Worm (Caenorhabditis elegans) whole organism, young adult: ENCODE data around the gene Y51A2B.6.
"Not testable (repeated sequence)": the region's sequence is repeated elsewhere in the genome, so short reads cannot be mapped to it uniquely, and the experiment has no call there.

Source experiments
- C06A6.2 ChIP-seq: fragments of 200-800 bp; sonication (Bioruptor generic); conservative IDR thresholded peaks from 2 replicates; pipeline ENCODE4 v1.3.6; 2022; ENCODE audit warnings: missing genetic modification characterization, missing compliant biosample characterization
- C17E4.6 ChIP-seq: fragments of 200-800 bp; sonication (Bioruptor generic); IDR thresholded peaks from 2 replicates; pipeline ENCODE4 v1.3.6; 2022; ENCODE audit warnings: missing genetic modification reagents, missing genetic modification characterization, missing compliant biosample characterization
- F10E7.11 ChIP-seq: sonication (generic microtip); optimal IDR thresholded peaks from 2 replicates; lab custom pipeline; 2017; ENCODE audit warnings: mild to moderate bottlenecking, missing genetic modification characterization, moderate library complexity, missing compliant biosample characterization
- F33H1.4 ChIP-seq: fragments of 200-800 bp; sonication (Bioruptor generic); IDR thresholded peaks from 2 replicates; pipeline ENCODE4 v1.3.6; 2022; ENCODE audit warnings: missing genetic modification reagents, missing genetic modification characterization, missing compliant biosample characterization
- F37B4.10 ChIP-seq: fragments of 200-800 bp; sonication (Bioruptor generic); IDR thresholded peaks from 2 replicates; pipeline ENCODE4 v1.3.6; 2022; ENCODE audit warnings: missing genetic modification characterization, missing compliant biosample characterization
- F39B2.1 ChIP-seq: fragments of 200-800 bp; sonication (Bioruptor generic); IDR thresholded peaks from 2 replicates; pipeline ENCODE4 v1.3.6; 2022; ENCODE audit warnings: missing genetic modification reagents, missing genetic modification characterization, missing compliant biosample characterization
- K12H6.12 ChIP-seq: fragments of 200-800 bp; sonication (Bioruptor generic); optimal IDR thresholded peaks from 2 replicates; lab custom pipeline; 2018; ENCODE audit warnings: mild to moderate bottlenecking, missing genetic modification characterization, missing compliant biosample characterization
- T07F8.4 ChIP-seq: sonication (generic microtip); optimal IDR thresholded peaks from 2 replicates; lab custom pipeline; 2016; ENCODE audit warnings: mild to moderate bottlenecking, missing genetic modification characterization, moderate library complexity, missing compliant biosample characterization
- T26A5.8 ChIP-seq: sonication (generic microtip); optimal IDR thresholded peaks from 2 replicates; lab custom pipeline; 2016; ENCODE audit warnings: missing genetic modification characterization, missing compliant biosample characterization
- Y53G8AR.9 ChIP-seq: fragments of 200-800 bp; sonication (Bioruptor generic); conservative IDR thresholded peaks from 2 replicates; pipeline ENCODE4 v1.3.6; 2022; ENCODE audit warnings: missing genetic modification reagents, missing genetic modification characterization, missing compliant biosample characterization
- Y79H2A.3 ChIP-seq: fragments of 200-800 bp; sonication (Bioruptor generic); conservative IDR thresholded peaks from 2 replicates; pipeline ENCODE4 v1.3.6; 2022; ENCODE audit warnings: missing genetic modification reagents, missing genetic modification characterization, missing compliant biosample characterization
- attf-3 ChIP-seq: fragments of 200-800 bp; sonication (Bioruptor generic); conservative IDR thresholded peaks from 2 replicates; pipeline ENCODE4 v1.3.6; 2022; ENCODE audit warnings: missing genetic modification reagents, missing genetic modification characterization, missing compliant biosample characterization
- attf-5 ChIP-seq: fragments of 200-800 bp; sonication (Bioruptor generic); optimal IDR thresholded peaks from 2 replicates; lab custom pipeline; 2018; ENCODE audit warnings: mild to moderate bottlenecking, missing genetic modification characterization, missing compliant biosample characterization
- attf-6 ChIP-seq: fragments of 200-800 bp; sonication (Bioruptor generic); IDR thresholded peaks from 2 replicates; pipeline ENCODE4 v1.3.6; 2022; ENCODE audit warnings: missing genetic modification reagents, missing genetic modification characterization, missing compliant biosample characterization
- bed-1 ChIP-seq: fragments of 200-800 bp; sonication (Bioruptor generic); IDR thresholded peaks from 2 replicates; pipeline ENCODE4 v1.3.6; 2022; ENCODE audit warnings: missing genetic modification reagents, missing genetic modification characterization, missing compliant biosample characterization
- cebp-1 ChIP-seq, 2 experiments: fragments of 200-800 bp in 1 of 2; sonication (Bioruptor generic) in 1 of 2; sonication (generic microtip) in 1 of 2; IDR thresholded peaks in 1 of 2; optimal IDR thresholded peaks in 1 of 2; 2 replicates each; pipeline versions ENCODE4 v1.3.6 to Lab custom; 2017 to 2022; ENCODE audit warnings: missing compliant biosample characterization in 2 of 2, missing genetic modification characterization in 2 of 2, mild to moderate bottlenecking in 1 of 2, missing genetic modification reagents in 1 of 2, moderate library complexity in 1 of 2
- ceh-27 ChIP-seq: fragments of 200-800 bp; sonication (Bioruptor generic); optimal IDR thresholded peaks from 2 replicates; lab custom pipeline; 2018; ENCODE audit warnings: mild to moderate bottlenecking, missing genetic modification characterization, moderate library complexity, missing compliant biosample characterization
- ceh-91 ChIP-seq: fragments of 200-800 bp; sonication (Bioruptor generic); IDR thresholded peaks from 2 replicates; pipeline ENCODE4 v1.3.6; 2022; ENCODE audit warnings: missing genetic modification reagents, missing genetic modification characterization, missing compliant biosample characterization
- egrh-3 ChIP-seq: fragments of 200-800 bp; sonication (Bioruptor generic); IDR thresholded peaks from 2 replicates; pipeline ENCODE4 v1.3.6; 2022; ENCODE audit warnings: missing genetic modification reagents, missing genetic modification characterization, missing compliant biosample characterization
- ets-4 ChIP-seq: fragments of 200-800 bp; sonication (Bioruptor generic); optimal IDR thresholded peaks from 2 replicates; lab custom pipeline; 2018; ENCODE audit warnings: mild to moderate bottlenecking, missing genetic modification characterization, missing compliant biosample characterization
- gei-17 ChIP-seq: fragments of 200-800 bp; sonication (Bioruptor generic); optimal IDR thresholded peaks from 2 replicates; lab custom pipeline; 2018; ENCODE audit warnings: mild to moderate bottlenecking, missing genetic modification characterization, missing compliant biosample characterization
- him-1 ChIP-seq: sonication (generic microtip); optimal IDR thresholded peaks from 2 replicates; lab custom pipeline; 2016; ENCODE audit warnings: missing genotype, missing genetic modification reagents, missing genetic modification characterization, missing compliant biosample characterization
- hmg-1.2 ChIP-seq: fragments of 200-800 bp; sonication (Bioruptor generic); IDR thresholded peaks from 2 replicates; pipeline ENCODE4 v1.3.6; 2022; ENCODE audit warnings: missing genetic modification reagents, missing genetic modification characterization, missing compliant biosample characterization
- hrde-1 ChIP-seq: sonication (generic microtip); optimal IDR thresholded peaks from 2 replicates; lab custom pipeline; 2016; ENCODE audit warnings: missing genetic modification characterization, mild to moderate bottlenecking, missing compliant biosample characterization, moderate library complexity, missing genotype, missing genetic modification reagents, borderline replicate concordance
- lag-1 ChIP-seq: fragments of 200-800 bp; sonication (Bioruptor generic); IDR thresholded peaks from 2 replicates; pipeline ENCODE4 v1.3.6; 2022; ENCODE audit warnings: missing genetic modification reagents, missing genetic modification characterization, missing compliant biosample characterization
- lin-54 ChIP-seq: fragments of 200-800 bp; sonication (Bioruptor generic); optimal IDR thresholded peaks from 2 replicates; lab custom pipeline; 2018; ENCODE audit warnings: mild to moderate bottlenecking, missing genetic modification characterization, missing compliant biosample characterization
- lsy-27 ChIP-seq: sonication (generic microtip); optimal IDR thresholded peaks from 2 replicates; lab custom pipeline; 2017; ENCODE audit warnings: missing genetic modification characterization, mild to moderate bottlenecking, missing compliant biosample characterization, antibody characterized with exemption, missing genotype, borderline replicate concordance; ENCODE audit not compliant: insufficient read depth
- mcd-1 ChIP-seq: fragments of 200-800 bp; sonication (Bioruptor generic); IDR thresholded peaks from 2 replicates; pipeline ENCODE4 v1.3.6; 2022; ENCODE audit warnings: missing genetic modification reagents, missing genetic modification characterization, missing compliant biosample characterization
- nfya-1 ChIP-seq: sonication (generic microtip); optimal IDR thresholded peaks from 2 replicates; lab custom pipeline; 2017; ENCODE audit warnings: antibody characterized with exemption, missing compliant biosample characterization, missing genetic modification characterization, borderline replicate concordance; ENCODE audit not compliant: insufficient read depth
- nfya-2 ChIP-seq: fragments of 200-800 bp; sonication (Bioruptor generic); IDR thresholded peaks from 2 replicates; pipeline ENCODE4 v1.3.6; 2022; ENCODE audit warnings: missing genetic modification reagents, missing genetic modification characterization, missing compliant biosample characterization
- nfyb-1 ChIP-seq: fragments of 200-800 bp; sonication (Bioruptor generic); IDR thresholded peaks from 2 replicates; pipeline ENCODE4 v1.3.6; 2022; ENCODE audit warnings: missing genetic modification reagents, missing genetic modification characterization, missing compliant biosample characterization
- nhr-120 ChIP-seq: fragments of 200-800 bp; sonication (Bioruptor generic); IDR thresholded peaks from 2 replicates; pipeline ENCODE4 v1.3.6; 2022; ENCODE audit warnings: missing genetic modification characterization, missing compliant biosample characterization
- snpc-1.1 ChIP-seq: sonication (generic microtip); optimal IDR thresholded peaks from 2 replicates; lab custom pipeline; 2017; ENCODE audit warnings: missing genetic modification characterization, mild to moderate bottlenecking, missing compliant biosample characterization, antibody characterized with exemption, moderate library complexity, missing genotype, missing genetic modification reagents; ENCODE audit not compliant: insufficient read depth
- snpc-3.4 ChIP-seq: sonication (generic microtip); optimal IDR thresholded peaks from 2 replicates; lab custom pipeline; 2017; ENCODE audit warnings: missing genetic modification characterization, mild to moderate bottlenecking, missing compliant biosample characterization, antibody characterized with exemption, moderate library complexity, missing genotype, missing genetic modification reagents
- somi-1 ChIP-seq: fragments of 200-800 bp; sonication (Bioruptor generic); optimal IDR thresholded peaks from 2 replicates; lab custom pipeline; 2018; ENCODE audit warnings: mild to moderate bottlenecking, missing genetic modification characterization, missing compliant biosample characterization
- xnd-1 ChIP-seq: sonication (generic microtip); optimal IDR thresholded peaks from 2 replicates; lab custom pipeline; 2016; ENCODE audit warnings: missing genotype, missing genetic modification reagents, missing genetic modification characterization, missing compliant biosample characterization
- ztf-18 ChIP-seq: sonication (generic microtip); optimal IDR thresholded peaks from 2 replicates; lab custom pipeline; 2016; ENCODE audit warnings: missing genotype, mild to moderate bottlenecking, missing genetic modification characterization, missing compliant biosample characterization
- ztf-22 ChIP-seq: fragments of 200-800 bp; sonication (Bioruptor generic); optimal IDR thresholded peaks from 2 replicates; lab custom pipeline; 2018; ENCODE audit warnings: mild to moderate bottlenecking, missing genetic modification characterization, moderate library complexity, missing compliant biosample characterization
- ztf-6 ChIP-seq: fragments of 200-800 bp; sonication (Bioruptor generic); IDR thresholded peaks from 2 replicates; pipeline ENCODE4 v1.3.6; 2022; ENCODE audit warnings: missing genetic modification reagents, missing genetic modification characterization, missing compliant biosample characterization

Gene Y51A2B.6

DNA sequence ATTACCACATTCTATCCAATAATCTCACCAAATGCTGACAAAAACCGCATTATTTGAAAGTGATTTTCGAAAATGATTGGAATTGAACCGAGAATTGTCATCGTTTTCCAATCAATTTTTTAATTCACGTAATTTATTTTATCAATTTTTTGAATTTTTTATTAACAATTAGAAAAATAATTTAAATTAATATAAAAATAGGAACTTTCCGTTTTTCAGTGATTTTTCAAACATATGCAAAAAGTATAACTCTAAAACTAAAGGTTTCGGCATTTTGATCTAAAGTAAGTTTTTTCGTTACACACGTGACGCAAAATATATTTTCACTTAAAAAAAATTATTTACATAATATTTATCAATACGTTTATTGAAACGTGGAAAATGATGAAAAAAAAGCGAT is at the start of gene Y51A2B.6:
Gene Y51A2B.6, minus strand, starts transcription at position 101 of the 400 bp plus-strand sequence.
- no peak for TF ChIP-seq attf-3 (GFP tag; lab: Robert Waterston, UW)
- no peak for TF ChIP-seq C17E4.6 (GFP tag; lab: Robert Waterston, UW)
- TF ChIP-seq ceh-91 (GFP tag; lab: Robert Waterston, UW), result no peak
- no peak for TF ChIP-seq somi-1 (GFP tag; lab: Kevin White, UChicago)
- TF ChIP-seq F10E7.11 (tag; lab: Kevin White, UChicago), result no peak
- TF ChIP-seq ztf-18 (tag; lab: Kevin White, UChicago), result no peak

DNA sequence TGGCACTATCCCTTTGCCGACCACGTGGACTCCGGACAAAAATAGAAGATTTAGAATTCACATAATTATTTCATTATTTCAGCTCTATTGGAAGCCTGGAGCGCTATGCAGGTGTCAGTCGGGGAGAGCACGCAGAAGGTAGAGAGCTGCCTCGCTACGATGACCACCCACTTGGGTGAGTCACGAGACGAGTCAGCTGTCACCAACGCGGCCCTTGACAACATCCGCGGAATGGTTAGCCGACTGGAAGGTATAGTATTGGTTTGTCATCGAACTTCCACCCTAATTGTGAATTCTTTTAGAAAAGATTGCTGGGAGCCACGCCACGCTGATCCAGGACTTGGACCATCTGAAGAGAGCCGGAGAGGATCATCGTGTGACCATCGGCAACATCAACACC is 45.4 kb upstream of the Y51A2B.6 start, which contains the start of gene ZK262.9:
Gene ZK262.9, plus strand, starts transcription at position 301 of the 400 bp plus-strand sequence.
- not testable (repeated sequence) for TF ChIP-seq lag-1 (GFP tag; lab: Robert Waterston, UW); him-1; ceh-27 (GFP tag; lab: Kevin White, UChicago)

DNA sequence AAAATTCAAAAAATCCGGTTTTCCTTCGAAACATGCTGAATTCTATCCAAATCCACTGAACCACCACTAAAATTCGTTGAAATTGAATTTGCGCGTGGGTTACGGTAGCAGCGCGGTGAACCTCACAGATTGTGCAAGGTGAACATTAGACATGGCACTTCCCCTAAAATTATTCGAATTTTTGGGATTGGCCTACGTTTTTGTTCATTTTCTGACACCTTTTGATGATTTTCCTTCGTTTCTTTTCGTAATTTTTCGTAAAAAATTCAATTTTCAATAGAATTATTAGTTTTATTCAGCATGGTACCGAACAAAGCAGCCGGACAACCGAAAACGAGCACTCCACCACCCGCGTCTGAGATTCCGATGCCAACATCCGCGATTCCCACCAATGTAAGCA is 44.0 kb upstream of the Y51A2B.6 start, which contains the start of gene ZK262.8:
Gene ZK262.8, plus strand, starts transcription at position 301 of the 400 bp plus-strand sequence.
- TF ChIP-seq F33H1.4 (GFP tag; lab: Robert Waterston, UW) (no peak), nfyb-1 (no peak), mcd-1 (no peak), attf-5 (GFP tag; lab: Kevin White, UChicago) (no peak), nfya-1 (tag; lab: Kevin White, UChicago) (no peak)

DNA sequence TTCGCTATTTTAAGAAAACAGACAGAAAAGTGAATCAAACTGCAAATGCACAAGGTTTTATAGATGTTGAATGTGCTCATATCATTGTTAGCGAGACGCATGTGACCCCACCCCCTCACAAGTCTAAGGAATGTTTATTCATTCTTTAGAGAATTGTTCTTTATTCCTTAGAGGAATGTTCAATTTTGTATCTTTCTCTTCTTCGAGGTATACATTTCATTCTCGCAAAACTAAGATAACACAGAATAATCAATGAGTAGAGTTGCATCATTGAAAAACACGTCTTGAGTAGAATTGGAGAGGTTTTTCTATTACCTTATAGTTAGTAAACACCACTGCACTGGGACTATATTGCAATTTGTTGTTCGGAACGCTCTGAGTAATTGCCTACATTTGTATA is 40.9 kb upstream of the Y51A2B.6 start, which contains the start of gene ZK262.20:
Gene ZK262.20, minus strand, starts transcription at position 101 of the 400 bp plus-strand sequence.
- TF ChIP-seq lin-54 (no peak), K12H6.12 (tag; lab: Kevin White, UChicago) (no peak), ztf-22 (no peak), attf-5 (GFP tag; lab: Kevin White, UChicago) (no peak), nfya-2 (no peak), F39B2.1 (GFP tag; lab: Robert Waterston, UW) (no peak), C06A6.2 (GFP tag; lab: Robert Waterston, UW) (no peak), ztf-6 (GFP tag; lab: Robert Waterston, UW) (no peak), xnd-1 (no peak), hmg-1.2 (GFP tag; lab: Robert Waterston, UW) (no peak), T26A5.8 (no peak)

DNA sequence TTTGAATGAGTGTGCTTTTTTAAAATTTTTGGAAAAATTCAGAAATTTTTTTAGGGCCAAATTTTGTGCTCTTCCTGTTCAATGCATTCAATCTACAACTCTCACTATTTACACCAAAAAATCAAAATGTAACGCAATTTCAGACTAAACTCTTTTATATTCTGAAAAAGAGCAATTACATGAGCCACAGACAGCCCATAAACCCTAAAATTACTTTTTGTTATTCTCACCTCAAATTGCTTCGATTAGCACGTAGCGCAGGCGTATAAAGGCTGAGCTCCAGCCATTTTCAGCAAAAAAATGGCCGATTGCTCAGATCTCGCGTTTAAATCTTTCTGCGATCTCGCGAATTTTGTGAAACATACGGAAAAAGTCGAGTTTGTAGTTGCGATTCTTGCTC is 37.3 kb upstream of the Y51A2B.6 start, which contains the start of gene srw-82:
Gene srw-82, plus strand, starts transcription at position 301 of the 400 bp plus-strand sequence.
- no peak for TF ChIP-seq ztf-18 (tag; lab: Kevin White, UChicago)
- no peak for TF ChIP-seq attf-6
- no peak for TF ChIP-seq T07F8.4 (tag; lab: Kevin White, UChicago)
- TF ChIP-seq lsy-27 (tag; lab: Kevin White, UChicago), result no peak
- TF ChIP-seq ztf-6 (GFP tag; lab: Robert Waterston, UW), result no peak
- no peak for TF ChIP-seq somi-1 (GFP tag; lab: Kevin White, UChicago)
- no peak for TF ChIP-seq Y53G8AR.9

DNA sequence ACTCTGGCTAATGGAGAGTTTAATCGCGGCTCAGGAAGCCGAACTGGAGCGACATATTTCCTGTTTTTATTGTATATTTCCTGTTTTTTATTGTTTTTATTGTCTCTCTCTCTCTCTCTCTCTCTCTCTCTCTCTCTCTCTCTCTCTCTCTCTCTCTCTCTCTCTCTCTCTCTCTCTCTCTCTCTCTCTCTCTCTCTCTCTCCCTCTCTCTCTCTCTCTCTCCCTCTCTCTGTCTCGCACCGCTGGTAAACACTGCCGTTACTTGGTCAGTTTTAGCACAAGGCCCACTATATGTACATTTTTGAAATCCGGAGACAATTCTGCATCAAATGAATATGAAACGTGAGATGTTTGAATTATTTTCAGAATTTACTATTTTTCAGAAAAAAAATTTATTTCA is 36.7 kb upstream of the Y51A2B.6 start:
- TF ChIP-seq hrde-1 (tag; lab: Kevin White, UChicago) (no peak), ets-4 (GFP tag; lab: Kevin White, UChicago) (no peak), mcd-1 (0 out of 2 replicates have a peak, but pooled peaks have one; percentile 12), cebp-1 (GFP tag; IDR thresholded peaks at IDR 0.05; lab: Robert Waterston, UW) (no peak), cebp-1 (tag; optimal IDR thresholded peaks at IDR 0.05; lab: Kevin White, UChicago) (no peak), bed-1 (GFP tag; lab: Robert Waterston, UW) (no peak), egrh-3 (peak; percentile 81), snpc-3.4 (tag; lab: Kevin White, UChicago) (no peak), F37B4.10 (GFP tag; lab: Robert Waterston, UW) (no peak), gei-17 (no peak), attf-3 (GFP tag; lab: Robert Waterston, UW) (no peak), nhr-120 (no peak), snpc-1.1 (tag; lab: Kevin White, UChicago) (no peak), Y79H2A.3 (GFP tag; lab: Robert Waterston, UW) (no peak)
